Fruit fly (Drosophila melanogaster): Measurements from ENCODE around the gene Cpr12A.

Cpr12A gene

DNA sequence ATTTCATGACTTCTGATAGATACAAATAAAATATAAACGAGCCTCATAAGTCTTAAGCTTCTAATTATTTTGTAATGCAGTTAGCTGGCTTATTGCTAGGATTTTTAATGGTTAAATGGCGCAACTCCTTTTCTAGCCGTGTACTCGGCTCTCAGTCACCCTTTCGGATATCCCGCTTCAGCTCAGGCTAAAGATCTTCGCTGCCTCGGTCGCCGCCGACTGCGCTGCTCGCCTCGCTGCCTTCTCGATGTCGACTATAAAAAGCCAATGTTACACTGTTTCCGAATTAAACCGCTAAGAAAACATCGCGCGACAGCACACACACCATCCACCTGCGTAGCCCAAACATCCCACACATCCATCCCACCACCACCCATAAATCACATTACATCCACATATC, at the start of gene Cpr12A:
Gene Cpr12A (plus strand): TSS at position 301 of the 400 bp plus-strand sequence.
- peak; percentile 13 for TF ChIP-seq CG34367 (tag; optimal IDR thresholded peaks at IDR 0.05)
- peak; percentile 10 for TF ChIP-seq CG17806 (tag; optimal IDR thresholded peaks at IDR 0.05)
- TF ChIP-seq CG15710 (tag; optimal IDR thresholded peaks at IDR 0.05) = peak; percentile 39
- no peak for TF ChIP-seq EcR (GFP tag; optimal IDR thresholded peaks at IDR 0.05)
- no peak for TF ChIP-seq Ets98B (GFP tag; IDR thresholded peaks at IDR 0.05)
- peak; percentile 30 for TF ChIP-seq CG9948 (tag; optimal IDR thresholded peaks at IDR 0.05)
- peak; percentile 24 for TF ChIP-seq CG8159 (tag; optimal IDR thresholded peaks at IDR 0.05)

DNA sequence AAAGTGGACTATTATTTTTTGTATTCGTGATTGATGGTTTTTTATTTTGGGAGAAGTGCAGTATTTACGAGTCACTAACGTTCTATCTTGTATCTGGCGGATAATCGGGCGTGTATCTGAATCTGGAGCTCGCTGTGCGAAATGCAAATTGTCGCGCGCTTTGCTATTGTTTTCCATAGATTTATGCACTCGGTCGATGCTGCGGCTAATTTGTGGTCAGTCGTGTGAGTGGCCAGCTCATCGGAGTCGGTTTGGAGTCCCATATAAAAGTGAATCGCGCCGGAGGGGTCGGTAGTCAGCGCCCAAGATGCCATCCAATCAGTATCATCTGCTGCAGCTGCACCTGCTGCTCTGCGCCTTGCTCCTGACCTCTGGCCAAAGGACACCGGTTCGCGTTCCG, 15.7 kb upstream of the Cpr12A start, which contains the start of gene CG15754:
Gene CG15754 (plus strand): TSS at position 301 of the 400 bp plus-strand sequence.
- TF ChIP-seq fd96Ca (GFP tag; IDR thresholded peaks at IDR 0.05) (no peak), CG15710 (tag; optimal IDR thresholded peaks at IDR 0.05) (no peak), CG12605 (GFP tag; IDR thresholded peaks at IDR 0.05) (no peak), CG8159 (tag; optimal IDR thresholded peaks at IDR 0.05) (no peak), CG32121 (GFP tag; IDR thresholded peaks at IDR 0.05) (no peak), CG8301 (tag; optimal IDR thresholded peaks at IDR 0.05) (no peak), CG4496 (GFP tag; IDR thresholded peaks at IDR 0.05) (no peak), Pif1B (GFP tag; optimal IDR thresholded peaks at IDR 0.05) (no peak), EcR (GFP tag; optimal IDR thresholded peaks at IDR 0.05) (no peak), rn (GFP tag; IDR thresholded peaks at IDR 0.05) (no peak), gl (tag; optimal IDR thresholded peaks at IDR 0.05) (no peak), D1 (tag; optimal IDR thresholded peaks at IDR 0.05) (no peak), CG9948 (tag; optimal IDR thresholded peaks at IDR 0.05) (no peak), CG13204 (GFP tag; optimal IDR thresholded peaks at IDR 0.05) (no peak), CG17806 (tag; optimal IDR thresholded peaks at IDR 0.05) (no peak), CG34367 (tag; optimal IDR thresholded peaks at IDR 0.05) (no peak), Pif1A (GFP tag; optimal IDR thresholded peaks at IDR 0.05) (no peak)

DNA sequence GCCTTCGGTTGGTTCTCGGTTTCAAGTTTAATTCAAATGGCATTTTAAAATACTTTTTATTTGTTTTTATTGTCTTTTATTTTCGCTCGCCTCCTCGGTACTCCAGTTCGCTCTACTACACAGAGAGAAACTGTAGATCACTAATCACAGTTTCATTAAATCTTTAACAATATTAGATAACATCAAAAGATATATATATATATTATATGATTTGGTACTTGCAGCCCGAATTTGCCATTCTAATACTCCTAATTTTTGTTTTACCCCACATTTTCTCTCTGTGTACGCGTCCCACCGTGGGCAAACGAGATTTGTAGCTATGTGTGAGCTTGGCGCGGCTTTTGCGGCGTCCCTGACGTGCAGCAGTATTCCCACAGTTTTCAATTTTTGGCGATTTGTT, 13.8 kb upstream of the Cpr12A start:
- TF ChIP-seq CG8159 (tag; optimal IDR thresholded peaks at IDR 0.05) (no peak), Pif1B (GFP tag; optimal IDR thresholded peaks at IDR 0.05) (no peak), Pif1A (GFP tag; optimal IDR thresholded peaks at IDR 0.05) (no peak), EcR (GFP tag; optimal IDR thresholded peaks at IDR 0.05) (no peak), CG17806 (tag; optimal IDR thresholded peaks at IDR 0.05) (no peak), CG12605 (GFP tag; IDR thresholded peaks at IDR 0.05) (no peak), Snoo (tag; optimal IDR thresholded peaks at IDR 0.05) (peak; percentile 29), CG13204 (GFP tag; optimal IDR thresholded peaks at IDR 0.05) (no peak), CG8301 (tag; optimal IDR thresholded peaks at IDR 0.05) (no peak), CG15710 (tag; optimal IDR thresholded peaks at IDR 0.05) (no peak), gl (tag; optimal IDR thresholded peaks at IDR 0.05) (no peak), CG4496 (GFP tag; IDR thresholded peaks at IDR 0.05) (no peak), CG9948 (tag; optimal IDR thresholded peaks at IDR 0.05) (no peak), fd96Ca (GFP tag; IDR thresholded peaks at IDR 0.05) (no peak), D1 (tag; optimal IDR thresholded peaks at IDR 0.05) (no peak), CG14655 (GFP tag; optimal IDR thresholded peaks at IDR 0.05) (peak; percentile 0), Ets98B (GFP tag; IDR thresholded peaks at IDR 0.05) (0 out of 2 replicates have a peak, but pooled peaks have one; percentile 8)

DNA sequence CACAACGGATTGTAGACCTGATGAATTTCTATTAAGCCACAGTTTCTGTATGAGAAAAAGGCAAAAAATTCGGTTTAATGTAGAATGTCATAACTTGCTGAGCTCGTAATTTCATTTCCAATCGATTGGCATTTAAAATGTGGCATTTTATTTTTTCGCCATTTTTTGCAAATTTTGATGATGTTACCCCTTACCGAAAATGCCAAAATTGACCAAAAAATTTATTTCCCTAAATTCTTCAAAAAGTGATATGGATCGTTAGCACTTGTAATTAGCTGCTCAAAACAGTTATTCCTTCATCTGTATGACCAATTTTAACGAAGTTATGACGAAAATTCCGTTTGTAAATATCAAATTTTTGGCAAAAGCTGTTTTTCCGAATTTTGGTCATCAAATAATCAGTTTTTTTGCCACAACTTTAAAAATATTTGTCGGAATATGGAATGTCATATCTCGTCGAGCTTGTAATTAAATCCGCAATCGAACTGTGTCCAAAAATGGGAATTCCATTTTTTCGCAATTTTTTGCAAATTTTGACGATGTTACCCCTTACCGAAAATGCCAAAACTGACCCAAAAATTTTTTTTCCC, 13.1 kb upstream of the Cpr12A start, which contains the start of gene CG44428:
Gene CG44428 (minus strand): TSS at position 51 of the 590 bp plus-strand sequence.
- TF ChIP-seq Pif1B (GFP tag; optimal IDR thresholded peaks at IDR 0.05) (no peak), rn (GFP tag; IDR thresholded peaks at IDR 0.05) (no peak), D1 (tag; optimal IDR thresholded peaks at IDR 0.05) (no peak), gl (tag; optimal IDR thresholded peaks at IDR 0.05) (no peak), Ets98B (GFP tag; IDR thresholded peaks at IDR 0.05) (no peak), CG12605 (GFP tag; IDR thresholded peaks at IDR 0.05) (no peak), CG8301 (tag; optimal IDR thresholded peaks at IDR 0.05) (no peak), Snoo (tag; optimal IDR thresholded peaks at IDR 0.05) (no peak), CG14655 (GFP tag; optimal IDR thresholded peaks at IDR 0.05) (no peak)

DNA sequence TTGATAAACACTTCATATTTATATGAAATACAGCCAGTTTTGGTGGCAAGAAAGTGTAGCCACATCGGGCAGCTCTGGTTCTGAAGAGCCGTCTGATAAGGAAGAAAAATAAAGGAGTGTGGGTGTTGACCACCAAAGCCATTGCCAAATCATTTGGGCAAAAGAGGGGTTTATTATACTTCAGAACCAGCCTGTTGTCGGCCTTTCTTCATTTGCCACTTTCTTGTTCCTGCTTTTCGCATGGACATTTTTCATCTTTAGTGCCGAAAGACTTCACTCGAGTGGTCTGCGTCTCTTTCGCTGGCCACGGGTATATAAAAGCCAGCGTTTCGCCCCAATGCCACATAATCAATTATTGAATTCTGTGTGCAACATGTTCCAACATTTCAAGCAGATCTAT, 9.3 kb upstream of the Cpr12A start, which contains the start of gene CG15756:
Gene CG15756 (plus strand): TSS at position 301 of the 400 bp plus-strand sequence.
- TF ChIP-seq CG32121 (GFP tag; IDR thresholded peaks at IDR 0.05) = no peak
- TF ChIP-seq D1 (tag; optimal IDR thresholded peaks at IDR 0.05) = no peak
- no peak for TF ChIP-seq rn (GFP tag; IDR thresholded peaks at IDR 0.05)
- no peak for TF ChIP-seq CG12605 (GFP tag; IDR thresholded peaks at IDR 0.05)
- TF ChIP-seq CG34367 (tag; optimal IDR thresholded peaks at IDR 0.05) = no peak
- no peak for TF ChIP-seq Pif1B (GFP tag; optimal IDR thresholded peaks at IDR 0.05)
- TF ChIP-seq CG8301 (tag; optimal IDR thresholded peaks at IDR 0.05) = no peak
- no peak for TF ChIP-seq CG13204 (GFP tag; optimal IDR thresholded peaks at IDR 0.05)
- TF ChIP-seq CG4496 (GFP tag; IDR thresholded peaks at IDR 0.05) = no peak
- TF ChIP-seq EcR (GFP tag; optimal IDR thresholded peaks at IDR 0.05) = no peak
- TF ChIP-seq CG14655 (GFP tag; optimal IDR thresholded peaks at IDR 0.05) = no peak
- TF ChIP-seq gl (tag; optimal IDR thresholded peaks at IDR 0.05) = no peak
- TF ChIP-seq CG9948 (tag; optimal IDR thresholded peaks at IDR 0.05) = no peak
- TF ChIP-seq CG15710 (tag; optimal IDR thresholded peaks at IDR 0.05) = no peak
- TF ChIP-seq CG17806 (tag; optimal IDR thresholded peaks at IDR 0.05) = no peak
- no peak for TF ChIP-seq CG10348 (GFP tag; IDR thresholded peaks at IDR 0.05)
- no peak for TF ChIP-seq Pif1A (GFP tag; optimal IDR thresholded peaks at IDR 0.05)
- TF ChIP-seq fd96Ca (GFP tag; IDR thresholded peaks at IDR 0.05) = no peak
- no peak for TF ChIP-seq CG8159 (tag; optimal IDR thresholded peaks at IDR 0.05)

DNA sequence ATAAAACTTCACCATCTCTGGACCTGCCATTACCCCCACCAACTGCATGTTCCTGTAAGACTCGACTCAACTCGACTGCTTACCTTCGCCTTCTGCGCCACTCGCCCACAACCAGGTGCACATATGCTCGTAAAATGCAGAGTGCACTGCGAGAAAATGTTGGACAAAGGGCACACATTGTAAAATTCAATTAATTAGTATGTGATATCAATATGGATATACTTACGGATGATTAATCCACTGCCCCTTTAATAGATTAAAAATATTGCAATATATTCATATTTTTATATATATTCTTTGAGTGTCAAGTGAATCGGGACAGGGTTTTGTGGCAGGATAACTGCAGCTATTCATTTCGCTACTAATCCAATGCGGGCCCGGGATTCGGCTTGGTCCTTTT, 6.7 kb upstream of the Cpr12A start:
- peak; percentile 39 for TF ChIP-seq CG15710 (tag; optimal IDR thresholded peaks at IDR 0.05)
- peak; percentile 15 for TF ChIP-seq CG9948 (tag; optimal IDR thresholded peaks at IDR 0.05)
- TF ChIP-seq CG8159 (tag; optimal IDR thresholded peaks at IDR 0.05) = peak; percentile 41
- TF ChIP-seq CG34367 (tag; optimal IDR thresholded peaks at IDR 0.05) = peak; percentile 5
- TF ChIP-seq CG12605 (GFP tag; IDR thresholded peaks at IDR 0.05) = no peak
- TF ChIP-seq CG17806 (tag; optimal IDR thresholded peaks at IDR 0.05) = peak; percentile 20
- no peak for TF ChIP-seq Ets98B (GFP tag; IDR thresholded peaks at IDR 0.05)
- TF ChIP-seq Pif1A (GFP tag; optimal IDR thresholded peaks at IDR 0.05) = no peak
- TF ChIP-seq CG14655 (GFP tag; optimal IDR thresholded peaks at IDR 0.05) = peak; percentile 11

Data from whole organism, pupa.